Worm (Caenorhabditis elegans) whole organism, midembryonic: ENCODE data around the gene Y46E12A.3.

ENCODE experiments used
- T22C8.4 ChIP-seq: fragments of 200-800 bp; sonication (Bioruptor generic); IDR thresholded peaks from 2 replicates; pipeline ENCODE4 v1.3.6; 2022; ENCODE audit warnings: missing genetic modification characterization, missing compliant biosample characterization
- cog-1 ChIP-seq: sonication (generic microtip); optimal IDR thresholded peaks from 2 replicates; lab custom pipeline; 2016; ENCODE audit warnings: missing genetic modification characterization, missing compliant biosample characterization
- flt-1 ChIP-seq: fragments of 200-800 bp; sonication (Bioruptor generic); IDR thresholded peaks from 2 replicates; pipeline ENCODE4 v1.3.6; 2022; ENCODE audit warnings: missing genetic modification characterization, missing compliant biosample characterization
- klf-2 ChIP-seq: fragments of 200-800 bp; sonication (Bioruptor generic); conservative IDR thresholded peaks from 2 replicates; pipeline ENCODE4 v1.3.6; 2022; ENCODE audit warnings: missing genetic modification reagents, missing genetic modification characterization, missing compliant biosample characterization
- med-1 ChIP-seq: sonication (generic microtip); optimal IDR thresholded peaks from 2 replicates; lab custom pipeline; 2017; ENCODE audit warnings: missing genetic modification characterization, mild to moderate bottlenecking, missing compliant biosample characterization, antibody characterized with exemption, missing genetic modification reagents; ENCODE audit not compliant: insufficient read depth
- ref-1 ChIP-seq: fragments of 200-800 bp; sonication (Bioruptor generic); conservative IDR thresholded peaks from 2 replicates; pipeline ENCODE4 v1.3.6; 2022; ENCODE audit warnings: missing genetic modification reagents, missing genetic modification characterization, missing compliant biosample characterization
- tab-1 ChIP-seq: fragments of 200-800 bp; sonication (Bioruptor generic); IDR thresholded peaks from 2 replicates; pipeline ENCODE4 v1.3.6; 2022; ENCODE audit warnings: missing genetic modification characterization, missing compliant biosample characterization
- ztf-23 ChIP-seq: fragments of 200-800 bp; sonication (Bioruptor generic); IDR thresholded peaks from 2 replicates; pipeline ENCODE4 v1.3.6; 2022; ENCODE audit warnings: missing genetic modification reagents, missing genetic modification characterization, missing compliant biosample characterization
- ztf-29 ChIP-seq: fragments of 200-800 bp; sonication (Bioruptor generic); IDR thresholded peaks from 2 replicates; pipeline ENCODE4 v1.3.6; 2022; ENCODE audit warnings: missing genetic modification reagents, missing genetic modification characterization, missing compliant biosample characterization

Y46E12A.3 gene

DNA sequence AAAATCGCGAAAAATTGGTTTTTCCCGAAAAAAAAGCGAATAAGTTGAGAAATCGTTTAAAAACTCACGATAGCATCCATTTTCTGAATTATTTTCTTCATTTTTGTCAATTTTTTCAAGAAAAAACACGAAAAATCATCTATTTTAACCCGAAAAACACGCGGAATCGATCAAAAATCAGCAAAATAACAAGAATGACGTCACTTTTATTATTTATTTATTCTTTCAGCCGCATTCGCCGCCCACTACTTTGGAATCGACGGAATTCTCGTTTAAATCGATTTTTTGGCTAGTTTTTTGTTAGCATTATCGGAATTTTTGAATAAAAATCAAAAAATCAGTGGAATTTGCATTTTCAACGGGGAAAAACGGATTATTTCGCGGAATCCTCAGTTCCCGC is 23.2 kb upstream of the Y46E12A.3 start, which contains the start of gene Y39A3CL.4:
Gene Y39A3CL.4 (minus strand): TSS at position 101 of the 400 bp plus-strand sequence.
- TF ChIP-seq cog-1 (tag; lab: Kevin White, UChicago) (no peak), med-1 (GFP tag; lab: Kevin White, UChicago) (no peak), ref-1 (GFP tag; lab: Robert Waterston, UW) (no peak), T22C8.4 (GFP tag; lab: Robert Waterston, UW) (no peak), flt-1 (GFP tag; lab: Robert Waterston, UW) (no peak), klf-2 (GFP tag; lab: Robert Waterston, UW) (no peak), tab-1 (GFP tag; lab: Robert Waterston, UW) (no peak)

DNA sequence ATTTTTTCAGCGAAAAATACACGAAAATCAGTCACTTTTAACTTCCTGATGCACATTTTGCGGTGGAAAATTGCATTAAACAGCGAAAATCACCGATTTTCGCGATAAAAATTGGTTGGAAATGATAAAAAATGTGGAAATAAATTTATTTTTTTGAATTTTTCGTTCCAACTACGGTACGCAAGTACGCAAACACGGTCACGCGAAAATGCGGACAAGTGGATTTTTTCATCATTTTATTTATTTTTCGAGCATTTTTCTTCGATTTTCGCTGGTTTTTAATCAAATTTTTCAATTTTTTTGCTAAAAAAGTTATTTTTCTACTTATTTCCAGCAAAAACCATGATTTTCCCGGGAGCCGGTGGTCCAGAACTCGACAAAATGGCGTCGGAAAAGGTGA is 22.7 kb upstream of the Y46E12A.3 start, which contains the start of gene Y39A3CL.3:
Gene Y39A3CL.3 (plus strand): TSS at position 335 of the 400 bp plus-strand sequence.
- TF ChIP-seq tab-1 (GFP tag; lab: Robert Waterston, UW) (no peak), flt-1 (GFP tag; lab: Robert Waterston, UW) (no peak), ztf-29 (GFP tag; lab: Robert Waterston, UW) (no peak), klf-2 (GFP tag; lab: Robert Waterston, UW) (no peak), T22C8.4 (GFP tag; lab: Robert Waterston, UW) (no peak), cog-1 (tag; lab: Kevin White, UChicago) (no peak), ztf-23 (GFP tag; lab: Robert Waterston, UW) (no peak), ref-1 (GFP tag; lab: Robert Waterston, UW) (no peak), med-1 (GFP tag; lab: Kevin White, UChicago) (no peak)

DNA sequence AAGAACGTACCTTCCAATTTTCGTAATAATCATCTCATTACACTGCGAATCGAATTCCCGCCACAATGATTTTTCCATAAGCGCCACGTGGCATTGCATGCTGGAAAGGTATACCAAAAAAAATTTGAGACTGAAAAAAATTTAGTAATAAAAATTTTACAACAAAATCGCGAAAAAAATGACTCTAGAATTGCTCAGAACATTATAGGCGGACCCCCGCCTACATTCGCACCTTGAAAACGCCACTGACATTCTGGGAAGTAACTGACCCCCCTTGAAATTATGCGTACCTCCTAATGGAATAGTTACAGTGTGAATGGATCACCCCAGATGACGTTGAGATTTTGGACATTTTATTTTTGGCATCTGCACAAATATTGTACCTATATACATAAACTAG is 15.3 kb upstream of the Y46E12A.3 start, which contains the start of gene tbx-43:
Gene tbx-43 (minus strand): TSS at position 101 of the 400 bp plus-strand sequence.
- TF ChIP-seq cog-1 (tag; lab: Kevin White, UChicago), result no peak
- no peak for TF ChIP-seq tab-1 (GFP tag; lab: Robert Waterston, UW)
- TF ChIP-seq flt-1 (GFP tag; lab: Robert Waterston, UW), result no peak
- no peak for TF ChIP-seq ztf-23 (GFP tag; lab: Robert Waterston, UW)
- no peak for TF ChIP-seq ref-1 (GFP tag; lab: Robert Waterston, UW)
- TF ChIP-seq ztf-29 (GFP tag; lab: Robert Waterston, UW), result no peak
- no peak for TF ChIP-seq klf-2 (GFP tag; lab: Robert Waterston, UW)
- no peak for TF ChIP-seq T22C8.4 (GFP tag; lab: Robert Waterston, UW)
- no peak for TF ChIP-seq med-1 (GFP tag; lab: Kevin White, UChicago)

DNA sequence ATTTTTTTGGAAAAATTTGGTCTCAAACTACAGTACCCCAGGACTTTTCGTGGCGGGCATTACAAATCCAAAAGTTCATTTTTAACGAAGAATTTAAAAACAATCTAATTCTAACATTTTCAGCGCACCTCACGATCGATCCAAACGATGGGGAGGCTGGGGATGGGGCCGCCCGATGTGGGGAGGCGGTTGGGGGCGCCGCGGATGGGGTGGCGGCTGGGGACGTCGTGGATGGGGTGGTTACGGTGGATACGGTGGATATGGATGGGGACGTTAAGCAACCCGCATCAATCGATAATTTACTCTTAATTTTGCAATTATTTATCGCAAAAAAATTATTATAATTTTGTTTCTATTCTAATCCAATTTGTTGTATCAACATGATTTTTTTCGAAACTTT is 9.7 kb upstream of the Y46E12A.3 start:
- TF ChIP-seq ref-1 (GFP tag; lab: Robert Waterston, UW) (no peak), klf-2 (GFP tag; lab: Robert Waterston, UW) (no peak), flt-1 (GFP tag; lab: Robert Waterston, UW) (no peak), med-1 (GFP tag; lab: Kevin White, UChicago) (no peak), ztf-23 (GFP tag; lab: Robert Waterston, UW) (no peak), cog-1 (tag; lab: Kevin White, UChicago) (no peak), ztf-29 (GFP tag; lab: Robert Waterston, UW) (no peak), tab-1 (GFP tag; lab: Robert Waterston, UW) (no peak), T22C8.4 (GFP tag; lab: Robert Waterston, UW) (no peak)

DNA sequence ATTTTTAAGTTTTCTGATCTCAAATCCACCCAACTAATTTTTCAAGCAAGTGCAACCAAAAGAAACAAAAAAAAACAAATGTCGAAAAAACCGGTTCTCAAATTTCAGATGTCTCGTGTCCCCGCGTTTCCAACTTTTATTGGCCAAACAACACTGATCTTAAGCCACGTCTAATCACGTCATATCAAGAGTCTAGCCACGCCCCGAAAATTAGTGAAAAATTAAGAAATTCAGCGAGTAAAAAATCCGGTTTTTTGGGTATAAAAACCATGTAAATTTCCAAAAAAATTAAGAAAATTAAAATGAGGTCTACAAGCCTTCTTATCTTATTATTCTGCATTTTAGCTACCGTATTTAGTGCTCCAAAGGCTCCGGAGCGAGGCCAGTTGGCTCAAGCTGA is 8.5 kb upstream of the Y46E12A.3 start, which contains the start of gene cnc-6:
Gene cnc-6 (plus strand): TSS at position 301 of the 400 bp plus-strand sequence.
- TF ChIP-seq ztf-29 (GFP tag; lab: Robert Waterston, UW), result no peak
- TF ChIP-seq ztf-23 (GFP tag; lab: Robert Waterston, UW), result no peak
- no peak for TF ChIP-seq ref-1 (GFP tag; lab: Robert Waterston, UW)
- TF ChIP-seq T22C8.4 (GFP tag; lab: Robert Waterston, UW), result no peak
- TF ChIP-seq med-1 (GFP tag; lab: Kevin White, UChicago), result no peak
- TF ChIP-seq cog-1 (tag; lab: Kevin White, UChicago), result no peak
- TF ChIP-seq flt-1 (GFP tag; lab: Robert Waterston, UW), result no peak
- TF ChIP-seq tab-1 (GFP tag; lab: Robert Waterston, UW), result no peak
- TF ChIP-seq klf-2 (GFP tag; lab: Robert Waterston, UW), result no peak

DNA sequence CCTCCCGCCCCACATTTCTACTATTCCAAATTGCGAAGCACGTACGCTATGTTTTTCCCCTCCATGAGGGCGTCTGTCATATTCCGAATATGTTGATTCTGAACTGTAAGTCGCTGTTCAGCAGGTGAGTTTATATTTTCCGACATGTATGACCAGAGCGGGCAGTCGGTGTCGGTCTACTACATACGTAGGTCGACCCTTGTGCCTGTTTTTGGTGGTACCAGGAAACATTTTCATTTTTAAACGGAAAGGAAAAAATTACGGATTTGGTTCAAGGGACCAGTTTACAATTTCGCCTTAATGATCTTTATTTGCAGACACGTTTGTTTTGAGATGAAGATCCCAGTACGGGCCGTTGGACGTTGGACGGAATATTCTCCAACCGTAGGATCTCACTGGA is 3.9 kb upstream of the Y46E12A.3 start, which contains the start of gene Y46E12A.2:
Gene Y46E12A.2 (plus strand): TSS at position 301 of the 400 bp plus-strand sequence.
- TF ChIP-seq flt-1 (GFP tag; lab: Robert Waterston, UW) (no peak), med-1 (GFP tag; lab: Kevin White, UChicago) (no peak), tab-1 (GFP tag; lab: Robert Waterston, UW) (no peak), T22C8.4 (GFP tag; lab: Robert Waterston, UW) (no peak), klf-2 (GFP tag; lab: Robert Waterston, UW) (no peak), ztf-29 (GFP tag; lab: Robert Waterston, UW) (no peak), ref-1 (GFP tag; lab: Robert Waterston, UW) (no peak), ztf-23 (GFP tag; lab: Robert Waterston, UW) (no peak), cog-1 (tag; lab: Kevin White, UChicago) (no peak)

DNA sequence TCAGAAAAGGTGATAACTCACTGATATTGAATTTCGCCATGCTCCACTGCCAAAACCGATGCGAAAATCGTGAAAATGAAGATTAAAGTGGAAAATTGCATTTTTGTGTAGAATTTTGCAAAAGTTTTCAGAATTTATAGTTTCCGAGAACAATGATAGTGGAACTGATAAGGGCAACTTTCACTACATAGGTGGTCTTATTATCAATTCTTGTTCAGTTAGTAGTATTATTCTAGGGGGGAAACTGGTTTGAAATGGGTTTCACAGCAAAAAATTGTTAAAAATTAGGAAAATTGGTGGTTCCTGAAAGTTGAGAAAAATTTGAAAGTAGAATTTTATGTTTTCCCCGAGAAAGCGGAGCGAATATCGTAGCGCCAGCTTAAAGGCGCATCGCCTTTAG is 3.4 kb upstream of the Y46E12A.3 start, which contains the start of gene Y46E12A.5:
Gene Y46E12A.5 (minus strand): TSS at position 101 of the 400 bp plus-strand sequence.
- TF ChIP-seq klf-2 (GFP tag; lab: Robert Waterston, UW), result no peak
- TF ChIP-seq T22C8.4 (GFP tag; lab: Robert Waterston, UW), result no peak
- no peak for TF ChIP-seq cog-1 (tag; lab: Kevin White, UChicago)
- TF ChIP-seq ztf-23 (GFP tag; lab: Robert Waterston, UW), result no peak
- TF ChIP-seq ref-1 (GFP tag; lab: Robert Waterston, UW), result no peak
- TF ChIP-seq ztf-29 (GFP tag; lab: Robert Waterston, UW), result no peak
- TF ChIP-seq med-1 (GFP tag; lab: Kevin White, UChicago), result no peak
- TF ChIP-seq tab-1 (GFP tag; lab: Robert Waterston, UW), result no peak
- TF ChIP-seq flt-1 (GFP tag; lab: Robert Waterston, UW), result no peak

DNA sequence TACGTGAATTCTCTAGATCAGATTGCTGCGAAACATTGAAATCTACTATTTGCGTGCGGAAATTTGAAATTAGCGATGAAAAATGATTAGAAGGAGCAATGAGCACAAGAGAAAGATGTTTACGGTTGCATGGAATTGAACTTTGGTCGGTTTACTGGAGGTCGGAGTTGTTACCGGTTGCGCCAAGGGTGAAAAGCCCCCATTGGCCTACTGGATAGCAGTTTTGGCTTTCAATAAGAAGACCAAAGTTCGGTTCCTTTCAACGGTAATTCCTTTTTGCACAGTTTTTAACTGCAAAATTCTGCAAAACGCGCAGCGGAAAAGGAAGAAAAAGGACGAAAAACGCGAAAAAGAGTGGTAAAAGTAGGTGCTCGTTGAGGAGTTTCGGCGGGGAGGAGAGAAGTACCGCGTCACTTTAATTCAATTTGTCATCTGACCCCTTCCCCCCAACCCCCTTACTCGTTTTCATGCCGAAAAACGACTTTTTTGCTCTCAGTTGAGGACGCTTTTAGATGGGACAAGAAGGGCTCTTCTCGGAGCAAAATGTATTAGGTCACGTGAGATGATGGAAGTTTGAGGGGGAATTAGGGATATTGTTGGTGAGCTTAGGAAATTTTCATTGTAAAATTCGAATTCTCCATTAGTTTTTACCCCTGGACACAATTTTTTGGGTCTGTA is 9.2 kb downstream of the Y46E12A.3 start:
- TF ChIP-seq tab-1 (GFP tag; lab: Robert Waterston, UW) (no peak), flt-1 (GFP tag; lab: Robert Waterston, UW) (no peak), ztf-29 (GFP tag; lab: Robert Waterston, UW) (no peak)
